Fruit fly (Drosophila melanogaster): ENCODE data around the gene beat-Vb.
A peak's percentile ranks its signal among the peaks of the same experiment; 100 is the strongest.

DNA sequence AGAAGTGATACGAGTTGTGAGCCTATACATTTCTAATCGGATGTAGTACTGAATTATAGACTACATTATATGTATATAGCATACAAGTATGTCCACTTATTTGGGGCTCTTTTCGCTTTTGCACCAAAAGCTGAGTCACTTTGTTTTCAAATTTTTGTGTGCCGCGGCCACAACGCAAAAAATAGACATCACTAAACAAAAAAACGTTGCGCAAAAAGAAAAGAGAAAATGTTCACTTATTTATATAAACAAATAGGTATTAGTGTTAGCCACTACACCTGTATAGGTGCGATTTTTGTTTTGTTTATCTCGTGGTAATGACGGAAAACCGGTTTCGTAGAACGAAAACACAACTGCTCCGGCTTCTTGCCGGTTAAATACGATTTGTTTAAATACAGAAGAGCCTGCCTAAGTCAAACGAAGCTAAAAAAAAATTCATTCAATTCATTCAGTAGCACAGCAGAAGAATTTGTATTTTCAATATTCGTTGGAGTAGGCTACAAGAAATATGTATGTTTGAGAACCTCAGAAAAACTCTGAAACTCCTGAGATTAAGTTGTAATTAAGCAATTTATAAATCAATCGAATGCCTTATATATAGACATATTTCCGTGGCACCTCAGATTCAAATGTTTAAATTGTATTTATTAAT is 67.3 kb downstream of the beat-Vb start:
- TF ChIP-seq CG1620 (GFP tag; optimal IDR thresholded peaks at IDR 0.05): no peak
- no peak for TF ChIP-seq CG33017 (tag; optimal IDR thresholded peaks at IDR 0.05)
- TF ChIP-seq pad (GFP tag; optimal IDR thresholded peaks at IDR 0.05): no peak
- TF ChIP-seq bab1 (GFP tag; optimal IDR thresholded peaks at IDR 0.05): no peak
- peak; percentile 98 for TF ChIP-seq kay (GFP tag; ENCODE audit: borderline replicate concordance)
- TF ChIP-seq CG7045 (GFP tag; optimal IDR thresholded peaks at IDR 0.05): no peak
- TF ChIP-seq Crg-1 (GFP tag; optimal IDR thresholded peaks at IDR 0.05): no peak
- no peak for TF ChIP-seq Hr96 (GFP tag; optimal IDR thresholded peaks at IDR 0.05)

Data from whole organism, adult.